Fruit fly (Drosophila melanogaster) whole organism, pupa: ENCODE data around the gene CG5849.
"Not testable (repeated sequence)": the region's sequence is repeated elsewhere in the genome, so short reads cannot be mapped to it uniquely, and the experiment has no call there.

Experiments used
- CG10348 ChIP-seq: fragments of 200-800 bp; sonication (Bioruptor generic); IDR thresholded peaks from 2 replicates; pipeline ENCODE4 v1.3.6; 2022; ENCODE audit warnings: missing biosample characterization, missing genetic modification characterization
- CG12605 ChIP-seq: fragments of 200-800 bp; sonication (Bioruptor generic); IDR thresholded peaks from 2 replicates; pipeline ENCODE4 v1.3.6; 2022; ENCODE audit warnings: missing biosample characterization, missing genetic modification characterization
- CG13204 ChIP-seq: fragments of 200-800 bp; sonication (Bioruptor generic); optimal IDR thresholded peaks from 2 replicates; lab custom pipeline; 2018; ENCODE audit warnings: missing biosample characterization, mild to moderate bottlenecking, missing genetic modification characterization, moderate library complexity
- CG14655 ChIP-seq: fragments of 200-800 bp; sonication (Bioruptor generic); optimal IDR thresholded peaks from 3 replicates; lab custom pipeline; 2017; ENCODE audit warnings: mild to moderate bottlenecking, missing biosample characterization, missing genetic modification reagents, missing genetic modification characterization
- CG15710 ChIP-seq: fragments of 200-800 bp; sonication (Bioruptor generic); optimal IDR thresholded peaks from 2 replicates; lab custom pipeline; 2018; ENCODE audit warnings: missing biosample characterization, mild to moderate bottlenecking, missing genetic modification characterization, moderate library complexity
- CG17806 ChIP-seq: fragments of 200-800 bp; sonication (Bioruptor generic); optimal IDR thresholded peaks from 2 replicates; lab custom pipeline; 2018; ENCODE audit warnings: missing biosample characterization, mild to moderate bottlenecking, missing genetic modification characterization, moderate library complexity
- CG32121 ChIP-seq: fragments of 200-800 bp; sonication (Bioruptor generic); IDR thresholded peaks from 2 replicates; pipeline ENCODE4 v1.3.6; 2022; ENCODE audit warnings: missing biosample characterization, missing genetic modification characterization
- CG34367 ChIP-seq: fragments of 200-800 bp; sonication (Bioruptor generic); optimal IDR thresholded peaks from 2 replicates; lab custom pipeline; 2018; ENCODE audit warnings: missing biosample characterization, mild to moderate bottlenecking, missing genetic modification characterization
- CG4496 ChIP-seq: fragments of 200-800 bp; sonication (Bioruptor generic); IDR thresholded peaks from 3 replicates; pipeline ENCODE4 v1.3.6; 2022; ENCODE audit warnings: missing biosample characterization, missing genetic modification characterization
- CG8159 ChIP-seq: fragments of 200-800 bp; sonication (Bioruptor generic); optimal IDR thresholded peaks from 3 replicates; lab custom pipeline; 2018; ENCODE audit warnings: missing biosample characterization, mild to moderate bottlenecking, missing genetic modification characterization, moderate library complexity
- CG8301 ChIP-seq: fragments of 200-800 bp; sonication (Bioruptor generic); optimal IDR thresholded peaks from 2 replicates; lab custom pipeline; 2018; ENCODE audit warnings: missing biosample characterization, mild to moderate bottlenecking, missing genetic modification characterization
- CG9948 ChIP-seq: fragments of 200-800 bp; sonication (Bioruptor generic); optimal IDR thresholded peaks from 2 replicates; lab custom pipeline; 2018; ENCODE audit warnings: missing biosample characterization, mild to moderate bottlenecking, missing genetic modification characterization, moderate library complexity
- D1 ChIP-seq: fragments of 200-800 bp; sonication (Bioruptor generic); optimal IDR thresholded peaks from 2 replicates; lab custom pipeline; 2018; ENCODE audit warnings: missing biosample characterization, mild to moderate bottlenecking, missing genetic modification characterization, moderate library complexity
- EcR ChIP-seq: fragments of 200-800 bp; sonication (Bioruptor generic); optimal IDR thresholded peaks from 3 replicates; lab custom pipeline; 2019; ENCODE audit warnings: missing biosample characterization, missing genetic modification characterization, mild to moderate bottlenecking, moderate library complexity, missing genetic modification reagents
- Ets98B ChIP-seq: fragments of 200-800 bp; sonication (Bioruptor generic); IDR thresholded peaks from 2 replicates; pipeline ENCODE4 v1.3.6; 2022; ENCODE audit warnings: missing biosample characterization, missing genetic modification characterization
- Pif1A ChIP-seq: fragments of 200-800 bp; sonication (Bioruptor generic); optimal IDR thresholded peaks from 3 replicates; lab custom pipeline; 2016; ENCODE audit warnings: missing biosample characterization, missing genetic modification characterization
- Pif1B ChIP-seq: fragments of 200-800 bp; sonication (Bioruptor generic); optimal IDR thresholded peaks from 3 replicates; lab custom pipeline; 2016; ENCODE audit warnings: missing biosample characterization, missing genetic modification characterization
- Snoo ChIP-seq: fragments of 200-800 bp; sonication (Bioruptor generic); optimal IDR thresholded peaks from 3 replicates; lab custom pipeline; 2017; ENCODE audit warnings: missing biosample characterization, mild to moderate bottlenecking, missing genetic modification characterization, inconsistent platforms
- fd96Ca ChIP-seq: fragments of 200-800 bp; sonication (Bioruptor generic); IDR thresholded peaks from 3 replicates; pipeline ENCODE4 v1.3.6; 2022; ENCODE audit warnings: missing biosample characterization, missing genetic modification characterization
- gl ChIP-seq: fragments of 200-800 bp; sonication (Bioruptor generic); optimal IDR thresholded peaks from 2 replicates; lab custom pipeline; 2018; ENCODE audit warnings: missing biosample characterization, mild to moderate bottlenecking, missing genetic modification characterization
- rn ChIP-seq: fragments of 200-800 bp; sonication (Bioruptor generic); IDR thresholded peaks from 2 replicates; pipeline ENCODE4 v1.3.6; 2022; ENCODE audit warnings: missing biosample characterization, missing genetic modification characterization

Gene CG5849

DNA sequence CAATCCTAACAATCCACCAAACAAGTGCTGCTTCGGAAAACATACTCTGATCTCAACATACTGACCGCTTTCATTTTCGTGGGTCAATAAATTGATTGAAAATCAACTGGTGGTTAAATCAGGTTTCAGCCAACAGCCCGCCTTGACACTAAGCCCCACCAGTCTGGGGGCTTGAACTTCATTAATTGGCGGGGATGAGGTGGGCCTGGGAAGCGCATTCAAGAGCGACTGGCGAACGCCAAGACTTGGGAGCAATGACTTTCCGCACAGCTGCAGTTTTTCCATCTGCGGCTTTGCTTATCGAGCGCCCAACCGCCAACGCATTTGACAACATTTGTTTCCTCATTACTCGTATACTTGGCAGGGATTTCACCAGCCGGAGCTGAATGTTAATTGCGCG, 13.3 kb upstream of the CG5849 start:
- TF ChIP-seq Pif1B (no peak), EcR (peak; percentile 60), CG4496 (GFP tag; lab: Robert Waterston, UW) (0 out of 3 replicates have a peak, but pooled peaks have one; percentile 22)

DNA sequence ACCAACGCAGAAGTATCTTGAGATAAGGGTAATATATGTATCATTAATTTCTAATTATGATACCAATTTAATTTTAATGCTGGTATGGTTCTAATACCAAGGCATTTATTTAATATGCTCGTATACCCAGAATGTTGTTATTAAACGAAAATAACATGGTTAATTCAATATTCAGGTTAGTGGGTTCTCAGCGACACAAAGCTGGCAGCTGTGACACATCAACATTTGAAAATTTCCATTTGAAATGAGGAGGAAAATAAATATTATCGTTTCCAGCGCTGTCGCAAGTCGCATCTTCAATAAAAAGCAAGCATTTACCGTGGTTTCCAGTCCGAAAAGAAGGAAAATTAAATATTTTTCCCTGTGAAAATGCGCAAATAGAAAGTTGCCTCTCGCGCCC, 8.9 kb upstream of the CG5849 start:
- TF ChIP-seq CG8159 (tag; lab: Kevin White, UChicago) (no peak), CG14655 (GFP tag; lab: Kevin White, UChicago) (no peak), CG10348 (no peak), EcR (no peak), CG32121 (no peak), gl (tag; lab: Kevin White, UChicago) (no peak), D1 (tag; lab: Kevin White, UChicago) (no peak)

dm6 chr3R:21731682-21732081, 8.2 kb upstream of the CG5849 start:
- TF ChIP-seq CG14655 (GFP tag; lab: Kevin White, UChicago) (peak; percentile 29), Pif1A (GFP tag; lab: Kevin White, UChicago) (no peak), CG32121 (peak; percentile 59; the same call in 1 of the 2 replicates), Ets98B (GFP tag; lab: Robert Waterston, UW) (peak; percentile 56; the same call in 1 of the 2 replicates), gl (tag; lab: Kevin White, UChicago) (no peak), CG4496 (GFP tag; lab: Robert Waterston, UW) (0 out of 3 replicates have a peak, but pooled peaks have one; percentile 33)

dm6 chr3R:21732901-21733300, 7.0 kb upstream of the CG5849 start:
- peak; percentile 70 for TF ChIP-seq CG14655 (GFP tag; lab: Kevin White, UChicago)
- TF ChIP-seq CG8159 (tag; lab: Kevin White, UChicago) = peak; percentile 41
- TF ChIP-seq D1 (tag; lab: Kevin White, UChicago) = no peak
- peak; percentile 43 for TF ChIP-seq CG17806 (tag; lab: Kevin White, UChicago)
- no peak for TF ChIP-seq CG13204
- TF ChIP-seq CG8301 = peak; percentile 64
- TF ChIP-seq Pif1A (GFP tag; lab: Kevin White, UChicago) = peak; percentile 18
- TF ChIP-seq Pif1B = peak; percentile 49
- peak; percentile 85 for TF ChIP-seq Ets98B (GFP tag; lab: Robert Waterston, UW)
- peak; percentile 78 for TF ChIP-seq CG4496 (GFP tag; lab: Robert Waterston, UW)
- TF ChIP-seq CG10348 = peak; percentile 51
- peak; percentile 90 for TF ChIP-seq CG32121
- TF ChIP-seq EcR = no peak
- peak; percentile 18 for TF ChIP-seq Snoo (tag; lab: Kevin White, UChicago)
- TF ChIP-seq gl (tag; lab: Kevin White, UChicago) = no peak
- peak; percentile 36 for TF ChIP-seq CG34367 (tag; lab: Kevin White, UChicago)
- peak; percentile 28 for TF ChIP-seq CG15710
- peak; percentile 72 for TF ChIP-seq rn (GFP tag; lab: Robert Waterston, UW)
- TF ChIP-seq CG9948 (tag; lab: Kevin White, UChicago) = peak; percentile 50
- peak; percentile 74 for TF ChIP-seq fd96Ca (GFP tag; lab: Robert Waterston, UW)
- peak; percentile 76 for TF ChIP-seq CG12605 (GFP tag; lab: Robert Waterston, UW)
- TF ChIP-seq, all 21 proteins: peak for 17

DNA sequence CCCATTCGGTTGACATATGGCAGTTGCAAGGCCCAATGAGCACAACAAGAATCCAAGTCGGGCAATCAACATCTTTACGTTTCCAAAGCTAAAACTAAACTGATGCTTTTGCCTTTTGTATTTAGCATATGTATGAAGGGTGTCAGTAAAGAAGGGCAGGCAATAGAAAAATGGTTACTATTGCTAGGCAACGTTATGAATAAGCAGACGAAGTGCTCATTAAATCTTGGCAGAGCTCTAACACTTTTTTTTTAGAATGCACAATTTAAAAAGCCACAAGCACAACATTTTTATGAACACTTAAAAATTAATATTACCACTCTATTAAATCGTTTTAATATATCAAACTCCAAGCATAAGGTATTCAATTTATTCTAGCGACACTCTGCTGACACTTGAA, 3.7 kb upstream of the CG5849 start, which contains the start of gene Sfp93F:
Sfp93F (minus strand) TSS at position 101 of the 400 bp plus-strand sequence.
- not testable (repeated sequence) for TF ChIP-seq CG12605 (GFP tag; lab: Robert Waterston, UW); fd96Ca (GFP tag; lab: Robert Waterston, UW); CG32121

dm6 chr3R:21736749-21737148, 3.2 kb upstream of the CG5849 start, which contains the start of gene CG42869:
TSS of gene CG42869 (minus strand) at chr3R:21736849.
- TF ChIP-seq CG13204 (no peak), CG34367 (tag; lab: Kevin White, UChicago) (no peak), CG10348 (no peak), CG9948 (tag; lab: Kevin White, UChicago) (no peak), CG17806 (tag; lab: Kevin White, UChicago) (no peak)

- TF ChIP-seq CG15710 (no peak), Snoo (tag; lab: Kevin White, UChicago) (no peak), CG32121 (no peak), CG14655 (GFP tag; lab: Kevin White, UChicago) (no peak), EcR (no peak), CG8159 (tag; lab: Kevin White, UChicago) (no peak), Pif1B (no peak), CG4496 (GFP tag; lab: Robert Waterston, UW) (no peak), CG12605 (GFP tag; lab: Robert Waterston, UW) (no peak), CG8301 (no peak), Ets98B (GFP tag; lab: Robert Waterston, UW) (no peak), rn (GFP tag; lab: Robert Waterston, UW) (no peak), CG10348 (no peak), Pif1A (GFP tag; lab: Kevin White, UChicago) (no peak), CG17806 (tag; lab: Kevin White, UChicago) (no peak), gl (tag; lab: Kevin White, UChicago) (no peak), D1 (tag; lab: Kevin White, UChicago) (no peak)
These were observed 2.6 kb upstream of the CG5849 start, which contains the start of gene CG42870 for dm6 chr3R:21737264-21737663. TSS of gene CG42870 (minus strand) at chr3R:21737364.
